Worm (Caenorhabditis elegans) whole organism, L3 larva: Measurements from ENCODE around the gene T06D8.10.

ENCODE experiments used
- aly-2 ChIP-seq: fragments of 150-350 bp; optimal IDR thresholded peaks from 2 replicates; lab custom pipeline; 2014; ENCODE audit warnings: missing biosample characterization, missing genetic modification characterization
- ama-1 ChIP-seq: fragments of 150-350 bp; optimal IDR thresholded peaks from 2 replicates; lab custom pipeline; 2018
- ceh-16 ChIP-seq: sonication (generic microtip); optimal IDR thresholded peaks from 2 replicates; lab custom pipeline; 2017; ENCODE audit warnings: missing biosample characterization, missing genetic modification characterization
- ceh-82 ChIP-seq: fragments of 150-350 bp; optimal IDR thresholded peaks from 2 replicates; lab custom pipeline; 2014; ENCODE audit warnings: missing biosample characterization, missing genetic modification characterization
- ceh-9 ChIP-seq: sonication (generic microtip); optimal IDR thresholded peaks from 2 replicates; lab custom pipeline; 2018; ENCODE audit warnings: missing biosample characterization, missing genetic modification characterization
- daf-12 ChIP-seq: fragments of 150-350 bp; optimal IDR thresholded peaks from 2 replicates; lab custom pipeline; 2014; ENCODE audit warnings: missing biosample characterization, missing genetic modification reagents, missing genetic modification characterization
- egl-27 ChIP-seq: sonication (generic microtip); optimal IDR thresholded peaks from 4 replicates; lab custom pipeline; 2017; ENCODE audit warnings: missing biosample characterization, missing genetic modification reagents, missing genetic modification characterization
- egl-5 ChIP-seq: fragments of 150-350 bp; optimal IDR thresholded peaks from 2 replicates; lab custom pipeline; 2017; ENCODE audit warnings: missing biosample characterization, missing genetic modification reagents, missing genetic modification characterization, inconsistent platforms
- elt-1 ChIP-seq: fragments of 150-350 bp; optimal IDR thresholded peaks from 2 replicates; lab custom pipeline; 2014; ENCODE audit warnings: missing biosample characterization, missing genetic modification characterization
- elt-2 ChIP-seq: sonication (generic microtip); optimal IDR thresholded peaks from 2 replicates; lab custom pipeline; 2016; ENCODE audit warnings: missing genetic modification reagents, mild to moderate bottlenecking, missing genetic modification characterization, missing compliant biosample characterization
- elt-3 ChIP-seq, 3 experiments: fragments of 150-350 bp in 1 of 3; sonication (generic microtip) in 2 of 3; optimal IDR thresholded peaks; 2 replicates in 2 of 3; 4 replicates in 1 of 3; lab custom pipeline; 2014 to 2017; ENCODE audit warnings: missing biosample characterization in 3 of 3, missing genetic modification characterization in 3 of 3
- eor-1 ChIP-seq, 2 experiments: fragments of 150-350 bp; optimal IDR thresholded peaks; 2 replicates each; lab custom pipeline; 2014 to 2018; ENCODE audit warnings: missing biosample characterization in 2 of 2, missing genetic modification characterization in 2 of 2
- fkh-10 ChIP-seq: sonication (generic microtip); optimal IDR thresholded peaks from 2 replicates; lab custom pipeline; 2017; ENCODE audit warnings: missing biosample characterization, missing genetic modification reagents, missing genetic modification characterization
- fkh-2 ChIP-seq: fragments of 150-350 bp; optimal IDR thresholded peaks from 2 replicates; lab custom pipeline; 2014; ENCODE audit warnings: missing biosample characterization, missing genetic modification reagents, missing genetic modification characterization
- hmg-11 ChIP-seq: sonication (generic microtip); optimal IDR thresholded peaks from 2 replicates; lab custom pipeline; 2016; ENCODE audit warnings: missing genetic modification characterization, missing compliant biosample characterization
- jun-1 ChIP-seq: fragments of 150-350 bp; optimal IDR thresholded peaks from 2 replicates; lab custom pipeline; 2014; ENCODE audit warnings: missing biosample characterization, missing genetic modification reagents, missing genetic modification characterization
- lin-15B ChIP-seq: fragments of 150-350 bp; optimal IDR thresholded peaks from 2 replicates; lab custom pipeline; 2014; ENCODE audit warnings: missing biosample characterization, missing genetic modification characterization
- lin-39 ChIP-seq: fragments of 150-350 bp; optimal IDR thresholded peaks from 2 replicates; lab custom pipeline; 2018; ENCODE audit warnings: missing biosample characterization, missing genetic modification reagents, missing genetic modification characterization
- lsy-12 ChIP-seq: sonication (generic microtip); optimal IDR thresholded peaks from 2 replicates; lab custom pipeline; 2016; ENCODE audit warnings: mild to moderate bottlenecking, missing genetic modification characterization, missing compliant biosample characterization
- mdl-1 ChIP-seq: fragments of 150-350 bp; optimal IDR thresholded peaks from 2 replicates; lab custom pipeline; 2014; ENCODE audit warnings: missing biosample characterization, missing genetic modification characterization
- mml-1 ChIP-seq: fragments of 150-350 bp; sonication (generic microtip); optimal IDR thresholded peaks from 3 replicates; lab custom pipeline; 2014; ENCODE audit warnings: missing biosample characterization, missing genetic modification characterization
- nfya-1 ChIP-seq: sonication (generic microtip); optimal IDR thresholded peaks from 2 replicates; lab custom pipeline; 2017; ENCODE audit warnings: missing genetic modification characterization, mild to moderate bottlenecking, missing compliant biosample characterization, antibody characterized with exemption, moderate library complexity; ENCODE audit not compliant: insufficient read depth
- nhr-11 ChIP-seq: fragments of 150-350 bp; optimal IDR thresholded peaks from 2 replicates; lab custom pipeline; 2014; ENCODE audit warnings: missing biosample characterization, missing genetic modification characterization
- nhr-23 ChIP-seq: fragments of 150-350 bp; optimal IDR thresholded peaks from 2 replicates; lab custom pipeline; 2014; ENCODE audit warnings: missing biosample characterization, missing genetic modification reagents, missing genetic modification characterization
- nhr-237 ChIP-seq: fragments of 150-350 bp; optimal IDR thresholded peaks from 2 replicates; lab custom pipeline; 2014; ENCODE audit warnings: missing biosample characterization, missing genetic modification characterization
- nhr-25 ChIP-seq: sonication (generic microtip); optimal IDR thresholded peaks from 2 replicates; lab custom pipeline; 2017; ENCODE audit warnings: missing biosample characterization, missing genetic modification characterization
- nhr-28 ChIP-seq: fragments of 150-350 bp; optimal IDR thresholded peaks from 2 replicates; lab custom pipeline; 2014; ENCODE audit warnings: missing biosample characterization, missing genetic modification characterization
- nhr-43 ChIP-seq: sonication (generic microtip); optimal IDR thresholded peaks from 2 replicates; lab custom pipeline; 2016; ENCODE audit warnings: mild to moderate bottlenecking, missing genetic modification characterization, missing compliant biosample characterization; ENCODE audit not compliant: poor library complexity, severe bottlenecking
- nhr-67 ChIP-seq: fragments of 150-350 bp; optimal IDR thresholded peaks from 2 replicates; lab custom pipeline; 2014; ENCODE audit warnings: missing biosample characterization, missing genetic modification characterization
- nhr-76 ChIP-seq: fragments of 150-350 bp; sonication (generic microtip); optimal IDR thresholded peaks from 5 replicates; lab custom pipeline; 2014; ENCODE audit warnings: missing biosample characterization, missing genetic modification characterization
- nhr-77 ChIP-seq: fragments of 150-350 bp; optimal IDR thresholded peaks from 2 replicates; lab custom pipeline; 2014; ENCODE audit warnings: missing biosample characterization, missing genetic modification characterization
- pha-4 ChIP-seq: fragments of 150-350 bp; optimal IDR thresholded peaks from 2 replicates; lab custom pipeline; 2014; ENCODE audit warnings: missing biosample characterization, missing genetic modification reagents, missing genetic modification characterization
- pqm-1 ChIP-seq: fragments of 150-350 bp; optimal IDR thresholded peaks from 2 replicates; lab custom pipeline; 2017; ENCODE audit warnings: missing biosample characterization, missing genetic modification characterization, inconsistent platforms
- sea-2 ChIP-seq: fragments of 150-350 bp; sonication (generic microtip); optimal IDR thresholded peaks from 4 replicates; lab custom pipeline; 2014; ENCODE audit warnings: missing biosample characterization, missing genetic modification reagents, missing genetic modification characterization
- skn-1 ChIP-seq: fragments of 150-350 bp; optimal IDR thresholded peaks from 2 replicates; lab custom pipeline; 2014; ENCODE audit warnings: missing biosample characterization, missing genetic modification characterization
- snpc-4 ChIP-seq: fragments of 150-350 bp; optimal IDR thresholded peaks from 2 replicates; lab custom pipeline; 2014; ENCODE audit warnings: missing biosample characterization, missing genetic modification characterization
- tbx-2 ChIP-seq: sonication (generic microtip); optimal IDR thresholded peaks from 2 replicates; lab custom pipeline; 2016; ENCODE audit warnings: mild to moderate bottlenecking, missing genetic modification characterization, missing compliant biosample characterization
- unc-39 ChIP-seq: sonication (generic microtip); optimal IDR thresholded peaks from 4 replicates; lab custom pipeline; 2017; ENCODE audit warnings: missing biosample characterization, missing genetic modification characterization
- unc-62 ChIP-seq: fragments of 150-350 bp; sonication (generic microtip); optimal IDR thresholded peaks from 4 replicates; lab custom pipeline; 2014; ENCODE audit warnings: missing biosample characterization, missing genetic modification reagents, missing genetic modification characterization
- zag-1 ChIP-seq: fragments of 150-350 bp; optimal IDR thresholded peaks from 2 replicates; lab custom pipeline; 2014; ENCODE audit warnings: missing biosample characterization, missing genetic modification characterization
- ztf-11 ChIP-seq: fragments of 150-350 bp; optimal IDR thresholded peaks from 2 replicates; lab custom pipeline; 2014; ENCODE audit warnings: missing biosample characterization, missing genetic modification characterization
- ztf-4 ChIP-seq: fragments of 150-350 bp; optimal IDR thresholded peaks from 2 replicates; lab custom pipeline; 2014; ENCODE audit warnings: missing biosample characterization, missing genetic modification characterization

T06D8.10 gene

DNA sequence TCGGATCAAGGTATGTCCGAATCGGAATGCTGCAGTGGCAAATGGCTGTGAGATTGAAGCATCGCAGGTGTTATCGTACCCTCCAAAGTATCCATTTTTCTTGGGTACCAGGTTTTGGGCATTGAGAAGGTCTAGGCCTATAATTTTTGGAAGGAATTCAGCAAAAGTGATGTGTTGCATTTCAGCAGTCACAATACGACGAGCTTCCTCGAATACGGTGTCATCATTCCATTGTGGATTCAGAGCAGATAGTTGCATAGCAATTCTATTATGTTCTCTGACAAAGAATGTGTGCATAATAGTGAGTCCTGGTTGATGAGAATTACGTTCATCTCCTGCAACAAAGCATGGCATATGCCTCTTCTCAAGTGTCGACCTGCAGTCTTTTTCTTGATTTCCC is 4.4 kb downstream of the T06D8.10 start:
- TF ChIP-seq nhr-25 (tag; lab: Kevin White, UChicago): no peak
- TF ChIP-seq elt-3 (tag; optimal IDR thresholded peaks at IDR 0.05; lab: Kevin White, UChicago): no peak
- TF ChIP-seq elt-2 (tag; lab: Kevin White, UChicago): no peak
- no peak for TF ChIP-seq nhr-43 (tag; lab: Kevin White, UChicago)
- no peak for TF ChIP-seq elt-1 (tag; lab: Kevin White, UChicago)

- TF ChIP-seq tbx-2 (tag; lab: Kevin White, UChicago): no peak
- no peak for TF ChIP-seq fkh-2
Measured at ce11 chrII:11241497-11241896, 5.8 kb downstream of the T06D8.10 start.

ce11 chrII:11240963-11241362 is 6.4 kb downstream of the T06D8.10 start:
- no peak for TF ChIP-seq mdl-1 (tag; lab: Kevin White, UChicago)
- no peak for TF ChIP-seq ceh-82 (tag; lab: Kevin White, UChicago)
- TF ChIP-seq jun-1: no peak
- TF ChIP-seq ceh-16 (tag; lab: Kevin White, UChicago): no peak
- no peak for TF ChIP-seq ztf-4
- no peak for TF ChIP-seq sea-2
- no peak for TF ChIP-seq tbx-2 (tag; lab: Kevin White, UChicago)
- TF ChIP-seq lin-39 (tag; lab: Kevin White, UChicago): no peak
- no peak for TF ChIP-seq eor-1 (tag; optimal IDR thresholded peaks at IDR 0.05; lab: Kevin White, UChicago)
- TF ChIP-seq hmg-11 (tag; lab: Kevin White, UChicago): no peak
- no peak for TF ChIP-seq snpc-4
- no peak for TF ChIP-seq fkh-2
- TF ChIP-seq unc-62 (GFP tag; lab: Kevin White, UChicago): no peak
- no peak for TF ChIP-seq nfya-1 (tag; lab: Kevin White, UChicago)
- no peak for TF ChIP-seq pha-4 (tag; lab: Kevin White, UChicago)
- TF ChIP-seq egl-27 (tag; lab: Kevin White, UChicago): no peak
- no peak for TF ChIP-seq nhr-43 (tag; lab: Kevin White, UChicago)

- TF ChIP-seq ceh-9 (tag; lab: Kevin White, UChicago) (no peak), zag-1 (no peak), tbx-2 (tag; lab: Kevin White, UChicago) (no peak)
Measured at ce11 chrII:11240214-11240613, 7.1 kb downstream of the T06D8.10 start.

ce11 chrII:11238869-11239647 is 8.3 kb downstream of the T06D8.10 start, which contains the start of the genes rpn-9 and T06D8.9:
rpn-9 (minus strand) TSS chrII:11238919.
T06D8.9 (plus strand) TSS chrII:11239597.
- TF ChIP-seq aly-2 (tag; lab: Kevin White, UChicago): no peak
- TF ChIP-seq pha-4 (tag; lab: Kevin White, UChicago): peak; percentile 95
- TF ChIP-seq ceh-82 (tag; lab: Kevin White, UChicago): no peak
- TF ChIP-seq pqm-1: peak; percentile 63
- no peak for TF ChIP-seq daf-12 (tag; lab: Kevin White, UChicago)
- TF ChIP-seq unc-39 (tag; lab: Kevin White, UChicago): no peak
- TF ChIP-seq mdl-1 (tag; lab: Kevin White, UChicago): no peak
- TF ChIP-seq nhr-67: no peak
- TF ChIP-seq egl-5: peak; percentile 91
- TF ChIP-seq mml-1 (tag; lab: Kevin White, UChicago): no peak
- peak; percentile 44 for TF ChIP-seq ama-1 (lab: Kevin White, UChicago)
- peak; percentile 24 for TF ChIP-seq lsy-12 (tag; lab: Kevin White, UChicago)
- TF ChIP-seq eor-1 (tag; optimal IDR thresholded peaks at IDR 0.05; lab: Kevin White, UChicago): no peak
- TF ChIP-seq nhr-23 (tag; lab: Kevin White, UChicago): peak; percentile 86
- TF ChIP-seq ztf-11 (tag; lab: Kevin White, UChicago): no peak
- no peak for TF ChIP-seq ceh-16 (tag; lab: Kevin White, UChicago)
- peak; percentile 77 for TF ChIP-seq lin-39 (tag; lab: Kevin White, UChicago)
- TF ChIP-seq nhr-77 (tag; lab: Kevin White, UChicago): no peak
- no peak for TF ChIP-seq elt-3 (tag; optimal IDR thresholded peaks at IDR 0.05; lab: Kevin White, UChicago)
- no peak for TF ChIP-seq egl-27 (tag; lab: Kevin White, UChicago)
- peak; percentile 90 for TF ChIP-seq snpc-4
- TF ChIP-seq hmg-11 (tag; lab: Kevin White, UChicago): peak; percentile 62
- TF ChIP-seq jun-1: peak; percentile 62
- no peak for TF ChIP-seq nhr-11
- no peak for TF ChIP-seq nhr-76 (tag; lab: Kevin White, UChicago)
- TF ChIP-seq ceh-9 (tag; lab: Kevin White, UChicago): no peak
- peak; percentile 53 for TF ChIP-seq elt-2 (tag; lab: Kevin White, UChicago)
- TF ChIP-seq lin-15B (tag; lab: Kevin White, UChicago): peak; percentile 97
- TF ChIP-seq skn-1 (tag; lab: Kevin White, UChicago): peak; percentile 84
- TF ChIP-seq tbx-2 (tag; lab: Kevin White, UChicago): no peak
- peak; percentile 90 for TF ChIP-seq nfya-1 (tag; lab: Kevin White, UChicago)
- no peak for TF ChIP-seq fkh-2
- TF ChIP-seq nhr-237 (tag; lab: Kevin White, UChicago): no peak
- TF ChIP-seq fkh-10: no peak
- TF ChIP-seq nhr-28: no peak
